Worm (Caenorhabditis elegans) whole organism, L3 larva: ENCODE measurements around the gene tpst-2.

ENCODE experiments used
- aly-2 ChIP-seq: fragments of 150-350 bp; optimal IDR thresholded peaks from 2 replicates; lab custom pipeline; 2014; ENCODE audit warnings: missing biosample characterization, missing genetic modification characterization
- ceh-16 ChIP-seq: sonication (generic microtip); optimal IDR thresholded peaks from 2 replicates; lab custom pipeline; 2017; ENCODE audit warnings: missing biosample characterization, missing genetic modification characterization
- ceh-28 ChIP-seq: fragments of 150-350 bp; optimal IDR thresholded peaks from 2 replicates; lab custom pipeline; 2014; ENCODE audit warnings: missing biosample characterization, missing genetic modification reagents, missing genetic modification characterization
- ceh-82 ChIP-seq: fragments of 150-350 bp; optimal IDR thresholded peaks from 2 replicates; lab custom pipeline; 2014; ENCODE audit warnings: missing biosample characterization, missing genetic modification characterization
- egl-27 ChIP-seq: sonication (generic microtip); optimal IDR thresholded peaks from 4 replicates; lab custom pipeline; 2017; ENCODE audit warnings: missing biosample characterization, missing genetic modification reagents, missing genetic modification characterization
- eor-1 ChIP-seq, 2 experiments: fragments of 150-350 bp; optimal IDR thresholded peaks; 2 replicates each; lab custom pipeline; 2014 to 2018; ENCODE audit warnings: missing biosample characterization in 2 of 2, missing genetic modification characterization in 2 of 2
- fos-1 ChIP-seq: fragments of 150-350 bp; optimal IDR thresholded peaks from 2 replicates; lab custom pipeline; 2014; ENCODE audit warnings: missing biosample characterization, missing genetic modification characterization
- jun-1 ChIP-seq: fragments of 150-350 bp; optimal IDR thresholded peaks from 2 replicates; lab custom pipeline; 2014; ENCODE audit warnings: missing biosample characterization, missing genetic modification reagents, missing genetic modification characterization
- lin-15B ChIP-seq: fragments of 150-350 bp; optimal IDR thresholded peaks from 2 replicates; lab custom pipeline; 2014; ENCODE audit warnings: missing biosample characterization, missing genetic modification characterization
- lin-39 ChIP-seq: fragments of 150-350 bp; optimal IDR thresholded peaks from 2 replicates; lab custom pipeline; 2018; ENCODE audit warnings: missing biosample characterization, missing genetic modification reagents, missing genetic modification characterization
- lsy-12 ChIP-seq: sonication (generic microtip); optimal IDR thresholded peaks from 2 replicates; lab custom pipeline; 2016; ENCODE audit warnings: mild to moderate bottlenecking, missing genetic modification characterization, missing compliant biosample characterization
- mdl-1 ChIP-seq: fragments of 150-350 bp; optimal IDR thresholded peaks from 2 replicates; lab custom pipeline; 2014; ENCODE audit warnings: missing biosample characterization, missing genetic modification characterization
- nfya-1 ChIP-seq: sonication (generic microtip); optimal IDR thresholded peaks from 2 replicates; lab custom pipeline; 2017; ENCODE audit warnings: missing genetic modification characterization, mild to moderate bottlenecking, missing compliant biosample characterization, antibody characterized with exemption, moderate library complexity; ENCODE audit not compliant: insufficient read depth
- nhr-11 ChIP-seq: fragments of 150-350 bp; optimal IDR thresholded peaks from 2 replicates; lab custom pipeline; 2014; ENCODE audit warnings: missing biosample characterization, missing genetic modification characterization
- nhr-237 ChIP-seq: fragments of 150-350 bp; optimal IDR thresholded peaks from 2 replicates; lab custom pipeline; 2014; ENCODE audit warnings: missing biosample characterization, missing genetic modification characterization
- nhr-25 ChIP-seq: sonication (generic microtip); optimal IDR thresholded peaks from 2 replicates; lab custom pipeline; 2017; ENCODE audit warnings: missing biosample characterization, missing genetic modification characterization
- nhr-43 ChIP-seq: sonication (generic microtip); optimal IDR thresholded peaks from 2 replicates; lab custom pipeline; 2016; ENCODE audit warnings: mild to moderate bottlenecking, missing genetic modification characterization, missing compliant biosample characterization; ENCODE audit not compliant: poor library complexity, severe bottlenecking
- nhr-67 ChIP-seq: fragments of 150-350 bp; optimal IDR thresholded peaks from 2 replicates; lab custom pipeline; 2014; ENCODE audit warnings: missing biosample characterization, missing genetic modification characterization
- nhr-77 ChIP-seq: fragments of 150-350 bp; optimal IDR thresholded peaks from 2 replicates; lab custom pipeline; 2014; ENCODE audit warnings: missing biosample characterization, missing genetic modification characterization
- pha-4 ChIP-seq: fragments of 150-350 bp; optimal IDR thresholded peaks from 2 replicates; lab custom pipeline; 2014; ENCODE audit warnings: missing biosample characterization, missing genetic modification reagents, missing genetic modification characterization
- sea-2 ChIP-seq: fragments of 150-350 bp; sonication (generic microtip); optimal IDR thresholded peaks from 4 replicates; lab custom pipeline; 2014; ENCODE audit warnings: missing biosample characterization, missing genetic modification reagents, missing genetic modification characterization
- skn-1 ChIP-seq: fragments of 150-350 bp; optimal IDR thresholded peaks from 2 replicates; lab custom pipeline; 2014; ENCODE audit warnings: missing biosample characterization, missing genetic modification characterization
- snpc-4 ChIP-seq: fragments of 150-350 bp; optimal IDR thresholded peaks from 2 replicates; lab custom pipeline; 2014; ENCODE audit warnings: missing biosample characterization, missing genetic modification characterization
- unc-39 ChIP-seq: sonication (generic microtip); optimal IDR thresholded peaks from 4 replicates; lab custom pipeline; 2017; ENCODE audit warnings: missing biosample characterization, missing genetic modification characterization
- zag-1 ChIP-seq: fragments of 150-350 bp; optimal IDR thresholded peaks from 2 replicates; lab custom pipeline; 2014; ENCODE audit warnings: missing biosample characterization, missing genetic modification characterization
- ztf-11 ChIP-seq: fragments of 150-350 bp; optimal IDR thresholded peaks from 2 replicates; lab custom pipeline; 2014; ENCODE audit warnings: missing biosample characterization, missing genetic modification characterization
- ztf-4 ChIP-seq: fragments of 150-350 bp; optimal IDR thresholded peaks from 2 replicates; lab custom pipeline; 2014; ENCODE audit warnings: missing biosample characterization, missing genetic modification characterization

Gene tpst-2

DNA sequence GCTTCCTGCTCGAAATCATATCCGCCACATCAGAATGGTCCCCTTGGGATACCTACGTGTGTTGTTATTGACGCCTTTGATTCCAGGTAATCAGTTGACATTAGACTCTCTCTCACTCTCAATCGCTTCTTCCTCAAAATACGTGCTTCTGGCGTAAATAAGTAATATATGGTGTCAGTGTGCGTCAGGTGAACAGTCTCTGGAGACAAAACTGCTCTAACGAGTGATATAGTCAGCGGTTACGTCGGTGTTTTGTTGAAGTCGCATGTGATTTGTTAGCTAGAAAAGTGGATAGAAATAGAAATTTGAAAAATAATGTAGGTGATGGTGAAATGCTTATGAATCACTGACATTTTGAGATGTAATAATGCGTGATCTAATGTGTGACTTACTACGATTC, 31.0 kb downstream of the tpst-2 start:
- TF ChIP-seq zag-1 (tag; lab: Kevin White, UChicago) (no peak), nhr-67 (tag; lab: Kevin White, UChicago) (no peak), nfya-1 (tag; lab: Kevin White, UChicago) (no peak), nhr-43 (no peak), ztf-11 (tag; lab: Kevin White, UChicago) (no peak), ceh-16 (no peak), ceh-28 (tag; lab: Kevin White, UChicago) (no peak), fos-1 (tag; lab: Kevin White, UChicago) (no peak), ztf-4 (tag; lab: Kevin White, UChicago) (no peak), jun-1 (tag; lab: Kevin White, UChicago) (no peak), lin-39 (tag; lab: Kevin White, UChicago) (no peak), sea-2 (GFP tag; lab: Kevin White, UChicago) (no peak), snpc-4 (tag; lab: Kevin White, UChicago) (no peak), egl-27 (tag; lab: Kevin White, UChicago) (no peak), nhr-237 (no peak)

DNA sequence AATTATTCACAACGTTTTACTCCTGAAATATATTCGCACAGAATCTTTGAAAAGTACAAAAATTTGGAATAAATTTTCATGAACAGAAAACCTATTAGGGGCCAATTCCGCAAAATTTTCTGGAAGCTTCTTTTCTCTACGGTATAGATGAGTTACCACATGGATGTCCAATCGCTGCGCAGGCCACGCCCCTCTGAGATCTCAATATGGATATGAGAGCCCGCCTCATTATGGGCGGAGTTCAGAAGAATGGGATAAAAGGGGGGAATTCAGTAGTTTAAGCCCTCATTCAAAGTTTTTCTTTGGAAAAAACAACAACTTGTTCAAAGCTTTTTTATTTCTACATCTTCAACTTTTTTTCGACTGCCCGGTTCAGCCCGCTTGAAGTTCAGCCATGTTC, 40.5 kb downstream of the tpst-2 start, which contains the start of gene daf-7:
daf-7 (plus strand) TSS at position 301 of the 400 bp plus-strand sequence.
- no peak for TF ChIP-seq aly-2
- TF ChIP-seq skn-1 (tag; lab: Kevin White, UChicago) = no peak
- TF ChIP-seq ztf-11 (tag; lab: Kevin White, UChicago) = no peak
- TF ChIP-seq, all 47 proteins: peak for 0

DNA sequence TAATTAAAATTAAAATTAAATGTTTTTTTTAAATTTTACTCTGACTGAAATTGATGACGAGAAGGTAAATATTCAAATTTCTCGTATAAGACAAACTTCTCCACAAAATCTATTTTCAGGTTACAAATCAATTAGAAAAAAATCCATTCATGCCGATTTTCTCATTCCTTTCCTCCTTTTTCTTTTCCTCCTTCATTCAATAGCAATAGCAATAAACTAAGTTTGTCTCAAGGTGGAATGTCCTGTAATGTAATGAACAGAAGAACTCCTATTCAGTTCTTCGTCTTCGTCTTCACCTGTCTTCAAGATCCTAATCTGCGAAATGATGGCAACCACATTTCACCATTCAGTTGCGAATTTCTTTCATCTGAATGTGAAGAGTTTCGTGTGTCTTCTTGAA, 44.8 kb downstream of the tpst-2 start, which contains the start of gene dac-1:
dac-1 (plus strand) TSS at position 301 of the 400 bp plus-strand sequence.
- TF ChIP-seq snpc-4 (tag; lab: Kevin White, UChicago) (no peak), nhr-11 (tag; lab: Kevin White, UChicago) (no peak), nhr-25 (peak; percentile 28), aly-2 (no peak), ceh-82 (tag; lab: Kevin White, UChicago) (no peak), mdl-1 (tag; lab: Kevin White, UChicago) (no peak), pha-4 (no peak)

DNA sequence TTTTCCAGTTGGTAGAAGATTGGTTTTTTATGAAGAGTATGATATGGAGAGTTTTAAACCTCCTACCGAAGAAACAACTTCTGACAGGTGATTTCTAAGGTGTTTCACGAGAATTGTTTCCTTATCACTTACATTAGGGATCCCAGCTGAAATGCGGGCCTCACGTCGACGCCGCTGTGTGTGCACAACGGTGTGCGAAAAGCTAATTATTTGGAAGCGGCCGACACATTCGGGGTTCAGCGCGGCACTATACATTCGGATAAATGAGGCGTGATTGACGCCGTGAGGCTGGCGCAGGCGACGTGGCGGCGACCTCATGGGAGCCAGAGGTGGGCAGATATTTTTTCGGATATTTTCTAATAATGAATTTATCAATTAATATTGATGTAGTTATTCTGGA, 48.3 kb downstream of the tpst-2 start:
- TF ChIP-seq snpc-4 (tag; lab: Kevin White, UChicago) = peak; percentile 38
- no peak for TF ChIP-seq lin-15B (tag; lab: Kevin White, UChicago)
- no peak for TF ChIP-seq nhr-77 (tag; lab: Kevin White, UChicago)
- TF ChIP-seq eor-1 (tag; optimal IDR thresholded peaks at IDR 0.05; lab: Kevin White, UChicago) = no peak
- TF ChIP-seq unc-39 (tag; lab: Kevin White, UChicago) = no peak
- TF ChIP-seq lsy-12 (tag; lab: Kevin White, UChicago) = no peak
- TF ChIP-seq ceh-16 = no peak
- TF ChIP-seq sea-2 (GFP tag; lab: Kevin White, UChicago) = no peak
